Worm (Caenorhabditis elegans): ENCODE measurements around the gene smf-3.

DNA sequence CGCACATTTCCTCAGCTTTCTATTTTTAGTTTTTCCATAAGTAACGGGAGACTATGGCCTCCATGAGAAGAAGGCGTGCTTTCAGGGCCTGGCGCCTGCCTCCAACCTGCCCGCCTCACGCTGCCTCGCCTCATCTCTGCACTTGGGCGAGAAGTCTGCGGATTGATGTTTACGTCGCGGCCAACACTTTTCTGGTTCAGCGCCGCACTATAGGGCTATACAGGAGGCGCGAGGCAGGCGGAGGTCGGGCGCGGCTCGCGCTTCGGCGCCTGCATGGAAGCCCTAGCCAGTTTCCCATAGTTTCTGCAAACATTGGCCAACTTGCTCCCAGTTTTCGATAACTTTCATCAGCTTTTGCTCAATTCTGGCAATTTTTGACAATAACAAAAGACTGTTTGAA, 45.5 kb upstream of the smf-3 start:
- TF ChIP-seq klf-2 (GFP tag; conservative IDR thresholded peaks at IDR 0.05) (no peak), ztf-29 (GFP tag; IDR thresholded peaks at IDR 0.05) (no peak)
